Fruit fly (Drosophila melanogaster) whole organism: ENCODE data around the gene fit.

ENCODE experiments used
- CG8478 ChIP-seq: fragments of >200 bp; optimal IDR thresholded peaks from 2 replicates; lab custom pipeline; 2018; ENCODE audit warnings: inconsistent platforms
- Dll ChIP-seq: fragments of >200 bp; optimal IDR thresholded peaks from 2 replicates; lab custom pipeline; 2017
- EcR ChIP-seq, 2 experiments: fragments of >200 bp; optimal IDR thresholded peaks; 2 replicates each; lab custom pipeline; 2017; ENCODE audit warnings: missing biosample characterization in 2 of 2, missing genetic modification characterization in 2 of 2, missing genetic modification reagents in 2 of 2
- pan ChIP-seq: fragments of >200 bp; optimal IDR thresholded peaks from 2 replicates; lab custom pipeline; 2017
- psq ChIP-seq: fragments of >200 bp; optimal IDR thresholded peaks from 2 replicates; lab custom pipeline; 2017
- usp ChIP-seq: fragments of >200 bp; optimal IDR thresholded peaks from 2 replicates; lab custom pipeline; 2017; ENCODE audit warnings: missing biosample characterization, missing genetic modification characterization, mixed read lengths

The fit gene

DNA sequence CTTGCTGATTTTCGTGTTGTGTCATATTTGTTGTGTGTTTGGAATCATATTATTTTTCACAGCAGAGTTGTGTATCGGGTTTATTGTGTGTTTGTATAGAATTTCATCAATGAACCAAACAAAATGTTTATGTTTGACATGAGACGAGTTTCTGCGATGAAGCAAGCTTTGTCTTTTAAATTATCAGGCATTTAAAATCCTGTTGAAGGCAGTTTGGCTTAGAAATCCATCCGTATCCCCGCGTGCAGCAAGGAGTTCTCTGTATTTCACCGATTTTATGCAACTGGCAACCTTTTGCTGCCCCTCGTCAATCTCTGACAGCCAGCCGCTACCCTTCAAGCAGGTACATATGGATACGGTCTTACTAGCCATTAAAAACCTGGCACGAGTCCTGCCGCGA is 16.4 kb downstream of the fit start, which contains the start of the genes CG6569 and Cby:
CG6569 (minus strand) TSS at position 101 of the 400 bp plus-strand sequence.
Cby (plus strand) TSS at position 185 of the 400 bp plus-strand sequence.
- no peak for TF ChIP-seq Dll
- no peak for TF ChIP-seq CG8478 (lab: Kevin White, UChicago)
- no peak for TF ChIP-seq pan (lab: Kevin White, UChicago)
- TF ChIP-seq EcR (GFP tag; optimal IDR thresholded peaks at IDR 0.05; lab: Kevin White, UChicago) = no peak
- TF ChIP-seq usp = no peak
- no peak for TF ChIP-seq psq (lab: Kevin White, UChicago)

DNA sequence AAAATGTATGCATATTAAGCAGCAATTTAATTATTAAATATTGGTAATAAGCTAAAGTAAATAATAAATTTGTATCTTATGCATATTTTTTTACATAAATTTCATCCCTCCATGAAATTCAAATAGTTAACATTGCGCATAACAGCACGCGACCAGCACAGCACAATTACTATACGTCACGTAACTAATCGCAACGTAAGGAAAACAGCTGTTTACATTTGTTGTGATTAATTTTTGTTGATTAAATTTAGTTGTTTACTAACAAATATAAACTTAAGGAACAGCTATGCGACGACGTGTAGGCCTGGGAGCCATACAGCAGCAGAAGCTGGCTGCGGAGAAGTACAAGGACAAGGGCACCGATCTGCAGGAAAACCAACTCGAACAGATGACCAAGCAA is 19.3 kb downstream of the fit start, which contains the start of gene lsn:
lsn (plus strand) TSS at position 177 of the 400 bp plus-strand sequence.
- TF ChIP-seq usp (no peak), Dll (no peak), pan (lab: Kevin White, UChicago) (no peak), psq (lab: Kevin White, UChicago) (no peak)

DNA sequence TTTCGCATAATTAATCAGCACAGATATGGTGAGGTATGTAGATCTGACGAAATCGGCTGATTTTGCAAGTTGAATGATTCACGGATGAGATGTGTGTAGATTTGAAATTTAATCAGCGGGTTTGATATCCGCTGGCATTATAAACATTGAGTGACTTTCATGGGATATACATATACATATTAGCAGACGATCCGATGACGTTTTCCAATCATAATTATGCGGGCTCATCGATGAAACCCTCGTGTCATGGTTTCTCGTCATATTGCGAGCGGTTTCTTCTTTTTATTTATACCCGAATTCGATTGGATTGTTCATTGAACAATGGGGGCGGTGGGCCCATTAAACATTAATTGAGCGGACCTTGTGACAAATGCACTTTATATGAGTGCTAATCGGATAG is 19.8 kb downstream of the fit start:
- TF ChIP-seq CG8478 (lab: Kevin White, UChicago) (no peak), pan (lab: Kevin White, UChicago) (no peak), EcR (GFP tag; optimal IDR thresholded peaks at IDR 0.05; lab: Kevin White, UChicago) (no peak), Dll (no peak), psq (lab: Kevin White, UChicago) (no peak), usp (no peak)

DNA sequence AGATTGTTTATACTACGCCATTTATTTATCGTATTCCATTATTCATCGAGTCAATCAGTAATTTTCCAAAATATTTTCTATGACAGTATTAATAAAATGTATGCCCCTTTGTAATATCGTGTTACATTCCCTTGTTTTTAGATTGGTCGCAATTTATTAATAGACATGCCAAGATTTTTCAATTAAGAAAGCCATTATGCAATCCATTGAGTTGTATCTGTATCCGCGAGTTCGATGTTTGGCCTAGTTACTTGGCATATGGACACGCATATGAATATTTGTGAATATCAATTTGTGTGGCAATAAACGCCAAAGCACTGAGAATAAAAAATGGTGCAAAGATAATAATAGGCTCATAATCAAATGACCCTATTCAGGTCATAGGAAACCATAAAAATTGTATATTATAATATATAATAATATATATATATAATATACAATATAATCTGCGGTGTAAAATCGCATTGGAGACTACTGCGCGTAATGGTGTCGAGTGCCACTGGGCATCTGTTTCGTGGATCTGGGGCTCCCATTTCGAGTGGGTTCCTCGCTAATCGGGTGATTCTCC is 20.4 kb downstream of the fit start:
- no peak for TF ChIP-seq CG8478 (lab: Kevin White, UChicago)
- TF ChIP-seq pan (lab: Kevin White, UChicago) = no peak
- TF ChIP-seq usp = no peak
- TF ChIP-seq Dll = no peak
- no peak for TF ChIP-seq psq (lab: Kevin White, UChicago)
- TF ChIP-seq EcR (GFP tag; optimal IDR thresholded peaks at IDR 0.05; lab: Kevin White, UChicago) = no peak

DNA sequence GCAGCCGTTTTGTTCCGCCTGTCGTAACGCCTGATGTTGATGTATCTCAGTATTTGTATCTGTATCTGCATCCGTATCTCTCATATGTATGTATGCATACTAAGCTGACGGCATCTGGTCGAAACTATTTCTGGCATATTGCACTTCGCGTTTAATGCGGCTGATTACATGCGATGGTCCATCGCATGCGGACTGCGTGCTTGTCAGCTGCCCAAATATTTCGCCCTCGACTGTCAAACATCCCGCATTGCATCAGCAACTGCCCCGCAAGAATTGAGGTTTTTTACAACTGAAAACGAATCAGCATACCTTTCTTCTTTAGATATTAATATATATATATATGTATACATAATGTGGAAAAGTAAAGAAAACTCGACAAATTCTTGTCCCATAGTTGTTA is 21.4 kb downstream of the fit start:
- TF ChIP-seq CG8478 (lab: Kevin White, UChicago) = no peak
- no peak for TF ChIP-seq EcR (GFP tag; optimal IDR thresholded peaks at IDR 0.05; lab: Kevin White, UChicago)
- no peak for TF ChIP-seq Dll
- TF ChIP-seq usp = no peak
- TF ChIP-seq pan (lab: Kevin White, UChicago) = no peak
- TF ChIP-seq psq (lab: Kevin White, UChicago) = no peak

DNA sequence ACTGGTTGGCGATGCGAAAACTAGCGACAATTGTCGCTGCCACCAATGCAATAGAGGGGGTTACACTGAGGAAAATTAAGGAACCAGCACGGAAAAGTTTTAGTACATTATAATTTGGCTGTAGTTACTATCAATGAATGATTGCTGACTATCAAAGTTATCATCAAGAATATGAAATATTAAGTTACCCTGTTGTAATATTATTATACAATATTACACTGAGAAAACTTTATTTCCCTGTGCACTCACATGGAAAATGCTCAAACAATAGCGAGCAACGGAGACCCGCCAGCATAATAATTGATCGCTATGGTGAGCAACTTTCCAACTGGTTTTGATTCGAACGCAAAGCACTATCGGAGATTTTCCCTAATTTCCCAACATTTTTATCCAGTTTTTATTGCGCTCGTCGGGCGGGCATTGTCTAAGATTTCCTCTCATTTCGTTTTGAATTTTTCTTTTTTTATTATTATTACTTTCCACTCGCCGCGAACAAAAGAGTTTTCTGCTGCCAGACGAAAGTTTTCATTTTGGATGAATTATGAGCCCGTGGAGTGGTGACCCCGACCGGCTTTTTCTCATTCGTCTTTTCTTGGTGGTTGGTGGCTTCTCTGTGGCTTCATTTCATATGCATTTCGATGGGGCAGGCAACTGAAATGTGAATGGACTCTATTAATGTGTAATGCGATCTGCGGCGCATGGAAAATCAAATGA is 22.0 kb downstream of the fit start:
- TF ChIP-seq CG8478 (lab: Kevin White, UChicago) (no peak), usp (no peak), pan (lab: Kevin White, UChicago) (no peak), psq (lab: Kevin White, UChicago) (no peak)

DNA sequence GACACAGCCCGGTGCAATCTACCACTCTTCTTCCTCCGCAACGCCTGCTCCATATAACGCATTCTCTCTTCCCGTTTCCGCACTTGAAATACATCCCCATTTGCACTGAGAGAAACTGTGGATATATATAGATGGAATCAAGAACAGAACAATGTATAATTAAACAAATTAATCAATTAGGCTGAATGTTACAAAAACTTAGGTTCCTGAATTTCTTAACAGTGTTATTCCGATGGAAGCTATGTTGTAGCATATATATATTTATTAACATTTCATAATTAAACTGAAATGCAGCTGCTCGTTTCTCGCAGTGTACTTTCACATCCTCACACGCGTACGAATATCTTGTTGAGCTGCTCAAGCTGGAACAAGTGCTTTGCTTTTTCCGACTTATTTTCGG is 24.7 kb downstream of the fit start:
- TF ChIP-seq psq (lab: Kevin White, UChicago) = no peak
- no peak for TF ChIP-seq EcR (GFP tag; optimal IDR thresholded peaks at IDR 0.05; lab: Kevin White, UChicago)
- no peak for TF ChIP-seq pan (lab: Kevin White, UChicago)

DNA sequence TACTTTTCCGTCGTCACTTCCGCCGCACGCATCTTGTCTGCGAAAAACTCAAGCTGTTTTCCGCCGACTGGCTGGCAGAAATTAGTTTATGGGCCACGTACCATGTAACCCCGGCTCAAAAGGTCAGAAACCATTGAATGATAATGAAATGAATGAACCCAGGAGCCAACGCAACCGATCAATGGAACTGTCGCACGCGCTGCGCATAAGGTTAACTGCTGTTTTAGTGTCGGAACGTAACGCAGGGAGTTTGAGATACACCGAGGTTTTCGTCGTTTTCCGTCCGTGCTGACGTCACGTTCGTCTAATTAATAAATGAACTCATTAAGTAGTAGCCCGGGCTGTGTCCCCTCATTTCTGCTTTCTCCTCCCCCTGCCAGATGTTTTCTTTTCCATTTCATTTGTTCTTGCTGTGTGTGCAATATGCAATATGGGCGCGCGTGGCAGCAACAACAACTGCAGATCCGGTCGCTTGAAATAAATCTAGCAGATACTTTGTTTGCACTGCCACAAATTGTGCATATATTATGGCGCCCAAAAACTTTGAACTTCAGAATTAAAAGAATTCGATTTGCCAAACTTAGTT is 25.9 kb downstream of the fit start:
- no peak for TF ChIP-seq psq (lab: Kevin White, UChicago)
- TF ChIP-seq EcR (GFP tag; optimal IDR thresholded peaks at IDR 0.05; lab: Kevin White, UChicago) = no peak
- TF ChIP-seq Dll = no peak
- no peak for TF ChIP-seq pan (lab: Kevin White, UChicago)
- no peak for TF ChIP-seq usp

DNA sequence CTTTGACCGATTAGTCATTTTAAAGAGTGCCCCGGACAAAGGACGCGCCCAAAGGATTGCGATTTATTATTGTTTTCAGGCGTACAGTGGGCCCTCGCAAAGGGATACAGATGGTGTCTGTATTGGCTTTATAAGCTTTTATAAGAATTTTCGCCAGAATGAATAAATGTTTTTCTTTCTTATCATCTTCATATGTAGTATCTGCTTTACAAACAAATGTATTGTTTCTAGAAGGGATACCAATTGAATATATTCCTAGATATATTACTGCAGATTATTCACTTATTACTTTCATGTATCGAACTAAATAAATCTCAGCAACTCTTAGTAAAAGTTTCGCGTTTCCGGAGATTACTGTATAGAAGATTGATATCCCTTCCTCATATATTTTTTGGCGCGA is 26.7 kb downstream of the fit start:
- no peak for TF ChIP-seq pan (lab: Kevin White, UChicago)
- TF ChIP-seq usp = no peak
- TF ChIP-seq psq (lab: Kevin White, UChicago) = no peak
- TF ChIP-seq EcR (GFP tag; optimal IDR thresholded peaks at IDR 0.05; lab: Kevin White, UChicago) = no peak
- TF ChIP-seq CG8478 (lab: Kevin White, UChicago) = no peak
- TF ChIP-seq Dll = no peak

DNA sequence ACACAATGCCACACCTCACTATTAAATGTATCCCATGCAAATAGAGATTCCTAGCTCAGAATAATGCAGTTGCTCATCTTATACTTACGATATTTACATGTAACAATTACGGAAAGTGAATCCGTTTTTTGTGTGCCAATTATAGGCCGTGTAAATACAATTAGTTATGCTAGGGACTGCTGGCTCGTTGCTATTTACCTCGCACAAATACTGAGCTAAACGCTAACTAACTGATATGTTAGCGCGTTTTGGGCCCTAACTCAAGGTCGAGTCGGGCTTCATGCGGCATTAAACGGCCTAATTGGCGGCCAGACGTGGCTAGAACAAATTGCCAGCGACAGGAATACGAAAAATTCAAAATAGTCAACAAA is 27.4 kb downstream of the fit start:
- no peak for TF ChIP-seq Dll
- TF ChIP-seq usp = no peak
- no peak for TF ChIP-seq CG8478 (lab: Kevin White, UChicago)
- no peak for TF ChIP-seq EcR (GFP tag; optimal IDR thresholded peaks at IDR 0.05; lab: Kevin White, UChicago)
- no peak for TF ChIP-seq psq (lab: Kevin White, UChicago)
- TF ChIP-seq pan (lab: Kevin White, UChicago) = no peak

DNA sequence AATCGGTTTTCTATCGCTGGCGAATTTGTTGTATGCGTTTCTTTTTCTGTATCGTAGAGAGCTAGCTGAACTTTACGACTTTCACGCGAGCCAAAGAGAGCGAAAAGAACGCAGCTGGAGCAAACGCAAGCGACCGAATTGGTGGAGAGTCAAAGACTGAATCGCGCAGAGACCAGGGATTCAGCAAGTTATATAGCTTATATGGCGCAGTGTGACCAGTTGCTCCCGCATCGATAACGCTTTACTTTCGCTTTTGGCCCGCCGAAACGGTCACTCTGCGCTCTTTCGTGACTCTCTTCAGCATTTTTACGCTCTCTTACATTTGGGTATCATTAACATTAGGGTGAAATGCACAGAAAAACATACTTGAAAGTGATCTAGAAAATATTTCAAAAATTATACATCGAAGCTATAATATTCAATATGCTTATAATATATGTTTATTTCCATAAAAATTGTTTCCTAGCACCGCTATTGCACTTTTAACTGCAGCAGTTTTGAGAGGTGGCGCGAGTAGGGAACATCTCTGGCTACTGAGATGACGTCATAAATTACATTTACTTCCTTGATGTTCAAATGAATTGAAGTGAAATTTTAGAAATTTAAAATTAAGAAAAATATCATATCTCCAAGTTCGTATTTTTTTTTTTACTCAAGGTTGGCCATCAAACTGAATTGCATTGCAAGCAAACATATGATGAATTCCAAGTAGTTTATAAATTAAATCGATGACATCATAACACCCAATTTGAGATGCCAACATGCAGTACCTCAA is 28.0 kb downstream of the fit start, which contains the start of gene glec:
glec (minus strand) TSS at position 169 of the 775 bp plus-strand sequence.
- TF ChIP-seq Dll = no peak
- TF ChIP-seq CG8478 (lab: Kevin White, UChicago) = no peak
- no peak for TF ChIP-seq usp
- no peak for TF ChIP-seq pan (lab: Kevin White, UChicago)
- TF ChIP-seq EcR (GFP tag; optimal IDR thresholded peaks at IDR 0.05; lab: Kevin White, UChicago) = no peak
- TF ChIP-seq psq (lab: Kevin White, UChicago) = no peak

DNA sequence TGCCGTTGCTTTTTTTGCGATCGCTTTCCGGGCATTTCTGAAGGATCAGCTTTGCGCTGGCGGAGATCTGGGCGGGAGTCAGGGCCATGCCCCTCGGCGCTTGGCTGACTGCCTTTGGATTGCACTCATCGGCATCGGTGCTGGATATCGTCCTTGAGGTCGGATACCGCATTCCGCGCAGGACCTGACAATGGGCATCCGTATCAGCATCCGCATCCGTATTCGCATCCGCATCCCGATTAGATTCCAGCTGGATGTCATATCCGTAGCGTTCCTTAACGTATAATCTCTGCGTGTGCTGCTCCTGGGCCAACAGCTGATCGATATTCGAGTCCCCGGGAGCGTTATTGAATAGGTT is 28.8 kb downstream of the fit start:
- TF ChIP-seq pan (lab: Kevin White, UChicago) = no peak
- no peak for TF ChIP-seq CG8478 (lab: Kevin White, UChicago)
- TF ChIP-seq usp = no peak
- no peak for TF ChIP-seq EcR (GFP tag; optimal IDR thresholded peaks at IDR 0.05; lab: Kevin White, UChicago)
- TF ChIP-seq psq (lab: Kevin White, UChicago) = no peak
